Fruit fly (Drosophila melanogaster): ENCODE data around the gene mthl5.

Gene mthl5

dm6 chr3R:11920605-11921004 lies 33.6 kb upstream of the mthl5 start (continued):
- TF ChIP-seq peb (GFP tag; IDR thresholded peaks at IDR 0.05) (0 out of 2 replicates have a peak, but pooled peaks have one; percentile 19), fd3F (GFP tag; optimal IDR thresholded peaks at IDR 0.05) (no peak), CG17612 (GFP tag; IDR thresholded peaks at IDR 0.05) (no peak), Vsx1 (GFP tag; optimal IDR thresholded peaks at IDR 0.05) (no peak), wor (GFP tag; IDR thresholded peaks at IDR 0.05) (no peak), CG10267 (tag; optimal IDR thresholded peaks at IDR 0.05) (no peak), CTCF (GFP tag; optimal IDR thresholded peaks at IDR 0.05) (no peak), salm (tag; optimal IDR thresholded peaks at IDR 0.05) (no peak), CG31441 (GFP tag; IDR thresholded peaks at IDR 0.05) (no peak), pum (GFP tag; optimal IDR thresholded peaks at IDR 0.05) (no peak), CG32532 (GFP tag; IDR thresholded peaks at IDR 0.05) (no peak), stwl (tag; optimal IDR thresholded peaks at IDR 0.05) (no peak), CG5180 (GFP tag; optimal IDR thresholded peaks at IDR 0.05) (no peak), CG9876 (GFP tag; optimal IDR thresholded peaks at IDR 0.05) (no peak), BEAF-32 (GFP tag; optimal IDR thresholded peaks at IDR 0.05) (no peak), CG9437 (GFP tag; optimal IDR thresholded peaks at IDR 0.05) (no peak), ind (GFP tag; optimal IDR thresholded peaks at IDR 0.05) (peak; percentile 25), CG6654 (GFP tag; optimal IDR thresholded peaks at IDR 0.05) (no peak), Aef1 (GFP tag; IDR thresholded peaks at IDR 0.05) (0 out of 3 replicates have a peak, but pooled peaks have one; percentile 13), dysf (GFP tag; IDR thresholded peaks at IDR 0.05) (peak; percentile 62; the same call in 2 of the 3 replicates), CG10565 (GFP tag; optimal IDR thresholded peaks at IDR 0.05) (no peak), tio (GFP tag; optimal IDR thresholded peaks at IDR 0.05) (no peak), CG30403 (GFP tag; optimal IDR thresholded peaks at IDR 0.05) (peak; percentile 8), zen2 (GFP tag; IDR thresholded peaks at IDR 0.05; ENCODE audit: partially characterized antibody) (no peak), exex (tag; optimal IDR thresholded peaks at IDR 0.05) (no peak), tap (tag; optimal IDR thresholded peaks at IDR 0.05) (peak; percentile 24), CG15696 (tag; optimal IDR thresholded peaks at IDR 0.05) (no peak), CG34224 (GFP tag; IDR thresholded peaks at IDR 0.05; ENCODE audit: partially characterized antibody) (no peak), CG4730 (GFP tag; IDR thresholded peaks at IDR 0.05) (no peak), Antp (GFP tag; optimal IDR thresholded peaks at IDR 0.05) (peak; percentile 35), CG9932 (GFP tag; IDR thresholded peaks at IDR 0.05) (no peak), Hr51 (GFP tag; optimal IDR thresholded peaks at IDR 0.05) (peak in 1 of 2 experiments; percentile 30), CG6765 (GFP tag; optimal IDR thresholded peaks at IDR 0.05) (no peak), sima (GFP tag; optimal IDR thresholded peaks at IDR 0.05) (no peak), caup (GFP tag; optimal IDR thresholded peaks at IDR 0.05; ENCODE audit: severe bottlenecking) (no peak), PHDP (tag; optimal IDR thresholded peaks at IDR 0.05) (no peak), CG3838 (GFP tag; optimal IDR thresholded peaks at IDR 0.05) (no peak), H2.0 (GFP tag; IDR thresholded peaks at IDR 0.05) (no peak), CG10209 (GFP tag; optimal IDR thresholded peaks at IDR 0.05) (no peak), Doc3 (GFP tag; IDR thresholded peaks at IDR 0.05; ENCODE audit: partially characterized antibody) (no peak), CG8290 (GFP tag; optimal IDR thresholded peaks at IDR 0.05) (no peak), CG8290 (tag; optimal IDR thresholded peaks at IDR 0.05) (no peak), CG1602 (GFP tag; optimal IDR thresholded peaks at IDR 0.05) (no peak), CG11085 (GFP tag; IDR thresholded peaks at IDR 0.05) (no peak), ro (GFP tag; IDR thresholded peaks at IDR 0.05) (no peak), pan (optimal IDR thresholded peaks at IDR 0.05) (no peak), pan (GFP tag; optimal IDR thresholded peaks at IDR 0.05 in 1 of 2, IDR thresholded peaks at IDR 0.05 in 1 of 2) (peak in 1 of 2 experiments; percentile 55), Nf-YA (GFP tag; IDR thresholded peaks at IDR 0.05) (no peak), nerfin-1 (tag; optimal IDR thresholded peaks at IDR 0.05) (no peak), Sox100B (GFP tag; optimal IDR thresholded peaks at IDR 0.05) (no peak), unc-4 (GFP tag; IDR thresholded peaks at IDR 0.05; ENCODE audit: partially characterized antibody) (no peak), CG8765 (GFP tag; IDR thresholded peaks at IDR 0.05) (no peak)

All from whole organism, embryonic.